Fruit fly (Drosophila melanogaster) whole organism, embryonic: ENCODE data around the gene Ctu2.

ENCODE experiments used
- Abd-B ChIP-seq: fragments of 200-800 bp; sonication (Bioruptor generic); optimal IDR thresholded peaks from 2 replicates; lab custom pipeline; 2018; ENCODE audit warnings: missing biosample characterization, mild to moderate bottlenecking, missing genetic modification characterization, moderate library complexity
- CG12391 ChIP-seq: fragments of 200-800 bp; sonication (Bioruptor generic); optimal IDR thresholded peaks from 3 replicates; lab custom pipeline; 2018; ENCODE audit warnings: missing biosample characterization, mild to moderate bottlenecking, missing genetic modification characterization, moderate library complexity
- CG15011 ChIP-seq: fragments of 200-800 bp; sonication (Bioruptor generic); optimal IDR thresholded peaks from 3 replicates; lab custom pipeline; 2018; ENCODE audit warnings: missing biosample characterization, mild to moderate bottlenecking, missing genetic modification characterization
- CG1603 ChIP-seq: fragments of 200-800 bp; sonication (Bioruptor generic); optimal IDR thresholded peaks from 2 replicates; lab custom pipeline; 2019; ENCODE audit warnings: missing biosample characterization, mild to moderate bottlenecking, missing genetic modification characterization, moderate library complexity
- CG1647 ChIP-seq: fragments of 200-800 bp; sonication (Bioruptor generic); optimal IDR thresholded peaks from 3 replicates; lab custom pipeline; 2016; ENCODE audit warnings: missing biosample characterization, missing genetic modification characterization
- CG17359 ChIP-seq: fragments of 200-800 bp; sonication (Bioruptor generic); optimal IDR thresholded peaks from 3 replicates; lab custom pipeline; 2018; ENCODE audit warnings: missing biosample characterization, mild to moderate bottlenecking, missing genetic modification characterization, moderate library complexity
- CG17568 ChIP-seq: fragments of 200-800 bp; sonication (Bioruptor generic); optimal IDR thresholded peaks from 2 replicates; lab custom pipeline; 2018; ENCODE audit warnings: missing biosample characterization, mild to moderate bottlenecking, missing genetic modification characterization, moderate library complexity
- CG17612 ChIP-seq: fragments of 200-800 bp; sonication (Bioruptor generic); IDR thresholded peaks from 2 replicates; pipeline ENCODE4 v1.3.6; 2022; ENCODE audit warnings: missing biosample characterization, missing genetic modification characterization
- CG2120 ChIP-seq: fragments of 200-800 bp; sonication (Bioruptor generic); optimal IDR thresholded peaks from 3 replicates; lab custom pipeline; 2016; ENCODE audit warnings: missing biosample characterization, missing genetic modification characterization
- CG2129 ChIP-seq: fragments of 200-800 bp; sonication (Bioruptor generic); IDR thresholded peaks from 2 replicates; pipeline ENCODE4 v1.3.6; 2022; ENCODE audit warnings: missing biosample characterization, missing genetic modification characterization; ENCODE audit not compliant: partially characterized antibody
- CG30403 ChIP-seq: fragments of 200-800 bp; sonication (Bioruptor generic); optimal IDR thresholded peaks from 3 replicates; lab custom pipeline; 2016; ENCODE audit warnings: missing biosample characterization, missing genetic modification characterization
- CG3065 ChIP-seq: fragments of 200-800 bp; sonication (Bioruptor generic); optimal IDR thresholded peaks from 2 replicates; lab custom pipeline; 2016; ENCODE audit warnings: missing biosample characterization, missing genetic modification characterization
- CG31388 ChIP-seq: fragments of 200-800 bp; sonication (Bioruptor generic); optimal IDR thresholded peaks from 2 replicates; lab custom pipeline; 2016; ENCODE audit warnings: missing biosample characterization, missing genetic modification characterization
- CG34376 ChIP-seq: fragments of 200-800 bp; sonication (Bioruptor generic); optimal IDR thresholded peaks from 2 replicates; lab custom pipeline; 2018; ENCODE audit warnings: missing biosample characterization, mild to moderate bottlenecking, missing genetic modification characterization
- CG6689 ChIP-seq: fragments of 200-800 bp; sonication (Bioruptor generic); IDR thresholded peaks from 2 replicates; pipeline ENCODE4 v1.3.6; 2022; ENCODE audit warnings: missing biosample characterization, missing genetic modification characterization
- CG8281 ChIP-seq: fragments of 200-800 bp; sonication (Bioruptor generic); optimal IDR thresholded peaks from 2 replicates; lab custom pipeline; 2018; ENCODE audit warnings: missing biosample characterization, mild to moderate bottlenecking, missing genetic modification characterization, moderate library complexity
- CTCF ChIP-seq: fragments of 200-800 bp; sonication (Bioruptor generic); optimal IDR thresholded peaks from 2 replicates; lab custom pipeline; 2017; ENCODE audit warnings: missing biosample characterization, mild to moderate bottlenecking, missing genetic modification characterization, moderate library complexity
- CrebB ChIP-seq: fragments of 200-800 bp; sonication (Bioruptor generic); optimal IDR thresholded peaks from 3 replicates; lab custom pipeline; 2018; ENCODE audit warnings: missing biosample characterization, mild to moderate bottlenecking, missing genetic modification characterization
- Deaf1 ChIP-seq: fragments of 200-800 bp; optimal IDR thresholded peaks from 3 replicates; lab custom pipeline; 2019; ENCODE audit warnings: missing biosample characterization, mild to moderate bottlenecking, missing genetic modification characterization, moderate library complexity
- Doc3 ChIP-seq: fragments of 200-800 bp; sonication (Bioruptor generic); IDR thresholded peaks from 3 replicates; pipeline ENCODE4 v1.3.6; 2022; ENCODE audit warnings: missing biosample characterization, missing genetic modification characterization; ENCODE audit not compliant: partially characterized antibody
- Dp ChIP-seq: fragments of 200-800 bp; sonication (Bioruptor generic); optimal IDR thresholded peaks from 2 replicates; lab custom pipeline; 2018; ENCODE audit warnings: missing biosample characterization, mild to moderate bottlenecking, missing genetic modification characterization, moderate library complexity
- Ets65A ChIP-seq: fragments of 200-800 bp; sonication (Bioruptor generic); peaks from one replicate; lab custom pipeline; 2016; ENCODE audit warnings: missing biosample characterization, missing genetic modification characterization
- H15 ChIP-seq: fragments of 200-800 bp; sonication (Bioruptor generic); IDR thresholded peaks from 3 replicates; pipeline ENCODE4 v1.3.6; 2022; ENCODE audit warnings: missing biosample characterization, missing genetic modification characterization
- H2.0 ChIP-seq: fragments of 200-800 bp; sonication (Bioruptor generic); IDR thresholded peaks from 2 replicates; pipeline ENCODE4 v1.3.6; 2022; ENCODE audit warnings: missing biosample characterization, missing genetic modification characterization
- Hand ChIP-seq: fragments of 200-800 bp; sonication (Bioruptor generic); optimal IDR thresholded peaks from 2 replicates; lab custom pipeline; 2017; ENCODE audit warnings: mild to moderate bottlenecking, missing biosample characterization, missing genetic modification reagents, missing genetic modification characterization
- HmgZ ChIP-seq: fragments of 200-800 bp; sonication (Bioruptor generic); optimal IDR thresholded peaks from 2 replicates; lab custom pipeline; 2018; ENCODE audit warnings: missing biosample characterization, mild to moderate bottlenecking, missing genetic modification characterization
- Hr3 ChIP-seq: fragments of 200-800 bp; sonication (Bioruptor generic); optimal IDR thresholded peaks from 3 replicates; lab custom pipeline; 2016; ENCODE audit warnings: missing biosample characterization, missing genetic modification characterization
- Hsf ChIP-seq: fragments of 200-800 bp; sonication (Bioruptor generic); optimal IDR thresholded peaks from 3 replicates; lab custom pipeline; 2016; ENCODE audit warnings: missing biosample characterization, missing genetic modification characterization
- PHDP ChIP-seq: fragments of 200-800 bp; sonication (Bioruptor generic); optimal IDR thresholded peaks from 3 replicates; lab custom pipeline; 2018; ENCODE audit warnings: missing biosample characterization, mild to moderate bottlenecking, missing genetic modification characterization, moderate library complexity
- Scr ChIP-seq: fragments of 200-800 bp; sonication (Bioruptor generic); IDR thresholded peaks from 2 replicates; pipeline ENCODE4 v1.3.6; 2022; ENCODE audit warnings: missing biosample characterization, missing genetic modification characterization; ENCODE audit not compliant: partially characterized antibody
- Sox100B ChIP-seq: fragments of 200-800 bp; sonication (Bioruptor generic); optimal IDR thresholded peaks from 3 replicates; lab custom pipeline; 2018; ENCODE audit warnings: missing biosample characterization, mild to moderate bottlenecking, missing genetic modification characterization
- Sox102F ChIP-seq: fragments of 200-800 bp; sonication (Bioruptor generic); optimal IDR thresholded peaks from 2 replicates; lab custom pipeline; 2018; ENCODE audit warnings: missing biosample characterization, mild to moderate bottlenecking, missing genetic modification characterization, moderate library complexity
- Sry-δ ChIP-seq: fragments of 200-800 bp; sonication (Bioruptor generic); optimal IDR thresholded peaks from 2 replicates; lab custom pipeline; 2016; ENCODE audit warnings: missing biosample characterization, missing genetic modification characterization
- Tbp ChIP-seq: fragments of >200 bp; optimal IDR thresholded peaks from 2 replicates; lab custom pipeline; 2018; ENCODE audit warnings: missing biosample characterization, missing genetic modification characterization
- Xbp1 ChIP-seq: fragments of 200-800 bp; sonication (Bioruptor generic); optimal IDR thresholded peaks from 3 replicates; lab custom pipeline; 2016; ENCODE audit warnings: missing biosample characterization, mild to moderate bottlenecking, missing genetic modification characterization
- al ChIP-seq: fragments of 200-800 bp; sonication (Bioruptor generic); IDR thresholded peaks from 2 replicates; pipeline ENCODE4 v1.3.6; 2022; ENCODE audit warnings: missing biosample characterization, missing genetic modification characterization
- cg ChIP-seq: fragments of 200-800 bp; sonication (Bioruptor generic); optimal IDR thresholded peaks from 3 replicates; lab custom pipeline; 2019; ENCODE audit warnings: missing biosample characterization, mild to moderate bottlenecking, missing genetic modification characterization, moderate library complexity
- da ChIP-seq: fragments of 200-800 bp; sonication (Bioruptor generic); optimal IDR thresholded peaks from 2 replicates; lab custom pipeline; 2016; ENCODE audit warnings: missing biosample characterization, missing genetic modification characterization
- ind ChIP-seq: fragments of 200-800 bp; sonication (Bioruptor generic); optimal IDR thresholded peaks from 3 replicates; lab custom pipeline; 2016; ENCODE audit warnings: missing biosample characterization, missing genetic modification characterization
- knrl ChIP-seq: fragments of 200-800 bp; sonication (Bioruptor generic); IDR thresholded peaks from 3 replicates; pipeline ENCODE4 v1.3.6; 2022; ENCODE audit warnings: missing biosample characterization, missing genetic modification characterization; ENCODE audit not compliant: partially characterized antibody
- mam ChIP-seq: fragments of 200-800 bp; sonication (Bioruptor generic); optimal IDR thresholded peaks from 3 replicates; lab custom pipeline; 2016; ENCODE audit warnings: missing biosample characterization, missing genetic modification characterization
- oc ChIP-seq: fragments of 200-800 bp; sonication (Bioruptor generic); optimal IDR thresholded peaks from 2 replicates; lab custom pipeline; 2018; ENCODE audit warnings: missing biosample characterization, mild to moderate bottlenecking, missing genetic modification characterization, moderate library complexity
- odd ChIP-seq: fragments of 200-800 bp; sonication (Bioruptor generic); optimal IDR thresholded peaks from 2 replicates; lab custom pipeline; 2017; ENCODE audit warnings: missing biosample characterization, mild to moderate bottlenecking, missing genetic modification characterization
- phol ChIP-seq: fragments of 200-800 bp; sonication (Bioruptor generic); optimal IDR thresholded peaks from 3 replicates; lab custom pipeline; 2018; ENCODE audit warnings: missing biosample characterization, mild to moderate bottlenecking, missing genetic modification characterization, moderate library complexity
- ro ChIP-seq: fragments of 200-800 bp; sonication (Bioruptor generic); IDR thresholded peaks from 2 replicates; pipeline ENCODE4 v1.3.6; 2022; ENCODE audit warnings: missing biosample characterization, missing genetic modification characterization
- sens ChIP-seq: fragments of 200-800 bp; sonication (Bioruptor generic); peaks from one replicate; lab custom pipeline; 2016; ENCODE audit warnings: missing biosample characterization, missing genetic modification characterization
- sna ChIP-seq: fragments of 200-800 bp; sonication (Bioruptor generic); IDR thresholded peaks from 2 replicates; pipeline ENCODE4 v1.3.6; 2022; ENCODE audit warnings: missing biosample characterization, missing genetic modification characterization; ENCODE audit not compliant: partially characterized antibody
- sug ChIP-seq: fragments of 200-800 bp; optimal IDR thresholded peaks from 2 replicates; lab custom pipeline; 2019; ENCODE audit warnings: missing biosample characterization, mild to moderate bottlenecking, missing genetic modification characterization, moderate library complexity
- tap ChIP-seq: fragments of 200-800 bp; optimal IDR thresholded peaks from 3 replicates; lab custom pipeline; 2019; ENCODE audit warnings: missing biosample characterization, mild to moderate bottlenecking, missing genetic modification characterization, moderate library complexity
- tio ChIP-seq: fragments of 200-800 bp; sonication (Bioruptor generic); optimal IDR thresholded peaks from 2 replicates; lab custom pipeline; 2017; ENCODE audit warnings: missing biosample characterization, missing genetic modification characterization, inconsistent platforms
- vvl ChIP-seq: fragments of 200-800 bp; sonication (Bioruptor generic); IDR thresholded peaks from 2 replicates; pipeline ENCODE4 v1.3.6; 2022; ENCODE audit warnings: missing biosample characterization, missing genetic modification characterization
- zen2 ChIP-seq: fragments of 200-800 bp; sonication (Bioruptor generic); IDR thresholded peaks from 3 replicates; pipeline ENCODE4 v1.3.6; 2022; ENCODE audit warnings: missing biosample characterization, missing genetic modification characterization; ENCODE audit not compliant: partially characterized antibody

Gene Ctu2

DNA sequence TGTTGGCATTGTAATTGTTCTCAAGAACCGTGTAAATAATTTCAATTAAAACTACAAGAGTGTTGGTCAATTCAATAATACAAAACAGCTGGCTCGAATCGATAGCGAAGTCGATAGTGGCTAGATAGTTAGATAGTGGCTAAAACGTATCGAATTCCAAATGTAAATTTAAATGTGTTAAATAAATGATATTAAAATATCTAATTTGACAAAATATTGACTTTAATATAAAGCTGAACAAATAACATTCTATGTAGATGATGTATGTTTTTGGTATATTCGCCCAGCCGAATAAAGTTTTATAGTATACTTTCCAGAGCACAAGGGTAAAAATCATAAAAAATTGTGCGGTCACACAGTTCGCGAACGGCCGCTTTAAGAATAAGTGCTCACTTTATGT lies 33.3 kb upstream of the Ctu2 start, which contains the start of the genes Dpm1 and CG10137 (continued):
- TF ChIP-seq zen2 (peak; percentile 53; the same call in 1 of the 3 replicates), Xbp1 (GFP tag; lab: Kevin White, UChicago) (peak; percentile 3), CG1603 (peak; percentile 34), CG2120 (GFP tag; lab: Kevin White, UChicago) (peak; percentile 8), cg (GFP tag; lab: Kevin White, UChicago) (peak; percentile 0), phol (peak; percentile 36), knrl (GFP tag; lab: Robert Waterston, UW) (peak; percentile 60), mam (GFP tag; lab: Kevin White, UChicago) (no peak), CG2129 (GFP tag; lab: Robert Waterston, UW) (peak; percentile 78), CG8281 (tag; lab: Kevin White, UChicago) (no peak), CG34376 (no peak), CG12391 (tag; lab: Kevin White, UChicago) (peak; percentile 44), CG17568 (no peak), da (GFP tag; lab: Kevin White, UChicago) (no peak), CG17612 (GFP tag; lab: Robert Waterston, UW) (no peak), oc (tag; lab: Kevin White, UChicago) (no peak), CG6689 (GFP tag; lab: Robert Waterston, UW) (no peak), Hr3 (no peak), vvl (GFP tag; lab: Robert Waterston, UW) (no peak), Scr (GFP tag; lab: Robert Waterston, UW) (peak; percentile 81), Tbp (GFP tag; lab: Kevin White, UChicago) (no peak), CG17359 (no peak), tio (no peak), Dp (peak; percentile 55), ro (GFP tag; lab: Robert Waterston, UW) (no peak), Hand (GFP tag; lab: Kevin White, UChicago) (no peak), ind (GFP tag; lab: Kevin White, UChicago) (no peak), Sry-δ (GFP tag; lab: Kevin White, UChicago) (peak; percentile 35), H2.0 (no peak), Hsf (no peak), CG15011 (no peak), PHDP (tag; lab: Kevin White, UChicago) (peak; percentile 1), sens (GFP tag; lab: Kevin White, UChicago) (peak; percentile 48), sna (peak; percentile 49; the same call in 1 of the 2 replicates), Doc3 (GFP tag; lab: Robert Waterston, UW) (peak; percentile 77), tap (tag; lab: Kevin White, UChicago) (no peak), odd (GFP tag; lab: Kevin White, UChicago) (no peak), CG30403 (GFP tag; lab: Kevin White, UChicago) (peak; percentile 4), H15 (GFP tag; lab: Robert Waterston, UW) (no peak), al (GFP tag; lab: Robert Waterston, UW) (no peak), Ets65A (GFP tag; lab: Kevin White, UChicago) (peak; percentile 37), Deaf1 (tag; lab: Kevin White, UChicago) (peak; percentile 10), CG3065 (GFP tag; lab: Kevin White, UChicago) (no peak), Abd-B (GFP tag; lab: Kevin White, UChicago) (no peak), CTCF (GFP tag; lab: Kevin White, UChicago) (no peak), Sox102F (no peak), CG31388 (GFP tag; lab: Kevin White, UChicago) (no peak), Sox100B (GFP tag; lab: Kevin White, UChicago) (no peak), HmgZ (tag; lab: Kevin White, UChicago) (peak; percentile 9), sug (tag; lab: Kevin White, UChicago) (peak; percentile 5), CrebB (tag; lab: Kevin White, UChicago) (peak; percentile 6), CG1647 (GFP tag; lab: Kevin White, UChicago) (no peak)
